Worm (Caenorhabditis elegans) whole organism, L1 larva: Measurements from ENCODE around the gene Y38E10A.1.

Experiments used
- ama-1 ChIP-seq: fragments of 150-350 bp; optimal IDR thresholded peaks from 2 replicates; lab custom pipeline; 2014
- dpl-1 ChIP-seq, 3 experiments: fragments of 150-350 bp in 2 of 3; sonication (generic microtip) in 1 of 3; optimal IDR thresholded peaks; 2 replicates each; lab custom pipeline; 2014 to 2017; ENCODE audit warnings: missing biosample characterization in 3 of 3, missing genetic modification characterization in 3 of 3, missing genetic modification reagents in 3 of 3
- fkh-10 ChIP-seq: sonication (generic microtip); optimal IDR thresholded peaks from 2 replicates; lab custom pipeline; 2017; ENCODE audit warnings: missing biosample characterization, missing genetic modification reagents, missing genetic modification characterization
- pqm-1 ChIP-seq: sonication (generic microtip); optimal IDR thresholded peaks from 3 replicates; lab custom pipeline; 2017; ENCODE audit warnings: missing biosample characterization, missing genetic modification characterization
- zag-1 ChIP-seq: fragments of 150-350 bp; optimal IDR thresholded peaks from 2 replicates; lab custom pipeline; 2014; ENCODE audit warnings: missing biosample characterization, missing genetic modification characterization

- TF ChIP-seq fkh-10 (GFP tag; lab: Kevin White, UChicago) (no peak), pqm-1 (no peak), dpl-1 (GFP tag; optimal IDR thresholded peaks at IDR 0.05; lab: Kevin White, UChicago) (no peak), zag-1 (tag; lab: Kevin White, UChicago) (no peak), ama-1 (lab: Kevin White, UChicago) (no peak)
These were observed 39.5 kb downstream of the Y38E10A.1 start, which contains the start of gene srx-120 for ce11 chrII:12530958-12531357.
